Worm (Caenorhabditis elegans): ENCODE measurements around the gene Y97E10AR.2.

Y97E10AR.2 gene

ce11 chrV:7958740-7959320 is 37.1 kb upstream of the Y97E10AR.2 start, which contains the start of the genes clec-217 and F26D11.2:
Gene clec-217, minus strand, starts transcription at chrV:7958840.
Gene F26D11.2, plus strand, starts transcription at chrV:7959270.
- TF ChIP-seq mls-2 (tag; optimal IDR thresholded peaks at IDR 0.05) (no peak), nhr-12 (tag; optimal IDR thresholded peaks at IDR 0.05) (no peak), zip-8 (tag; optimal IDR thresholded peaks at IDR 0.05) (no peak)

ce11 chrV:7964429-7964828 is 31.5 kb upstream of the Y97E10AR.2 start:
- TF ChIP-seq unc-62 (GFP tag; optimal IDR thresholded peaks at IDR 0.05) (no peak), nhr-76 (tag; optimal IDR thresholded peaks at IDR 0.05) (no peak), snpc-4 (tag; optimal IDR thresholded peaks at IDR 0.05) (no peak), ceh-39 (tag; optimal IDR thresholded peaks at IDR 0.05) (no peak), mep-1 (tag; optimal IDR thresholded peaks at IDR 0.05) (no peak)

ce11 chrV:7969107-7969506 is 26.9 kb upstream of the Y97E10AR.2 start, which contains the start of gene che-7:
Gene che-7, minus strand, starts transcription at chrV:7969207.
- no peak for TF ChIP-seq ham-2 (GFP tag; optimal IDR thresholded peaks at IDR 0.05)
- TF ChIP-seq blmp-1 (tag; optimal IDR thresholded peaks at IDR 0.05): no peak
- no peak for TF ChIP-seq lin-13 (tag; optimal IDR thresholded peaks at IDR 0.05)
- TF ChIP-seq lsy-2 (tag; optimal IDR thresholded peaks at IDR 0.05): no peak
- no peak for TF ChIP-seq unc-62 (GFP tag; optimal IDR thresholded peaks at IDR 0.05)
- no peak for TF ChIP-seq ceh-43 (GFP tag; optimal IDR thresholded peaks at IDR 0.05)

ce11 chrV:7970519-7970918 is 25.5 kb upstream of the Y97E10AR.2 start:
- TF ChIP-seq cnd-1 (tag; optimal IDR thresholded peaks at IDR 0.05) (no peak), nhr-28 (tag; optimal IDR thresholded peaks at IDR 0.05) (no peak), drap-1 (GFP tag; optimal IDR thresholded peaks at IDR 0.05) (no peak), lin-13 (tag; optimal IDR thresholded peaks at IDR 0.05) (no peak), pha-4 (tag; optimal IDR thresholded peaks at IDR 0.05) (no peak), ham-2 (GFP tag; optimal IDR thresholded peaks at IDR 0.05) (no peak), unc-120 (tag; optimal IDR thresholded peaks at IDR 0.05; ENCODE audit: poor library complexity, severe bottlenecking) (no peak), elt-3 (tag; optimal IDR thresholded peaks at IDR 0.05) (no peak), nhr-237 (tag; optimal IDR thresholded peaks at IDR 0.05) (no peak), M03D4.4 (tag; optimal IDR thresholded peaks at IDR 0.05) (no peak), ceh-83 (GFP tag; optimal IDR thresholded peaks at IDR 0.05) (no peak)

- TF ChIP-seq snpc-4 (tag; optimal IDR thresholded peaks at IDR 0.05) (no peak), bed-3 (GFP tag; optimal IDR thresholded peaks at IDR 0.05) (no peak)
These were observed 24.6 kb upstream of the Y97E10AR.2 start for ce11 chrV:7971376-7971775.

ce11 chrV:7977701-7978461 is 18.1 kb upstream of the Y97E10AR.2 start, which contains the start of gene let-413:
Gene let-413, minus strand, starts transcription at chrV:7977776.
- no peak for TF ChIP-seq ztf-11 (tag; optimal IDR thresholded peaks at IDR 0.05)
- no peak for TF ChIP-seq bed-3 (GFP tag; optimal IDR thresholded peaks at IDR 0.05)
- no peak for TF ChIP-seq lsy-2 (tag; optimal IDR thresholded peaks at IDR 0.05)
- TF ChIP-seq nhr-12 (tag; optimal IDR thresholded peaks at IDR 0.05): no peak
- TF ChIP-seq ceh-43 (GFP tag; optimal IDR thresholded peaks at IDR 0.05): no peak
- TF ChIP-seq M03D4.4 (tag; optimal IDR thresholded peaks at IDR 0.05): no peak

ce11 chrV:7978798-7979197 is 17.2 kb upstream of the Y97E10AR.2 start:
- TF ChIP-seq unc-39 (tag; optimal IDR thresholded peaks at IDR 0.05) (no peak), drap-1 (GFP tag; optimal IDR thresholded peaks at IDR 0.05) (peak; percentile 55), mls-2 (tag; optimal IDR thresholded peaks at IDR 0.05) (peak; percentile 14), sptf-1 (tag; optimal IDR thresholded peaks at IDR 0.05) (peak; percentile 46), sem-2 (GFP tag; optimal IDR thresholded peaks at IDR 0.05) (no peak), nhr-76 (tag; optimal IDR thresholded peaks at IDR 0.05) (no peak), ces-1 (GFP tag; optimal IDR thresholded peaks at IDR 0.05) (no peak), unc-120 (tag; optimal IDR thresholded peaks at IDR 0.05; ENCODE audit: poor library complexity, severe bottlenecking) (no peak), ceh-39 (tag; optimal IDR thresholded peaks at IDR 0.05) (peak; percentile 76), ztf-11 (tag; optimal IDR thresholded peaks at IDR 0.05) (no peak), zip-8 (tag; optimal IDR thresholded peaks at IDR 0.05) (no peak), lsy-2 (tag; optimal IDR thresholded peaks at IDR 0.05) (peak; percentile 51), snpc-4 (tag; optimal IDR thresholded peaks at IDR 0.05) (no peak), pha-4 (tag; optimal IDR thresholded peaks at IDR 0.05) (no peak), bed-3 (GFP tag; optimal IDR thresholded peaks at IDR 0.05) (no peak), nhr-12 (tag; optimal IDR thresholded peaks at IDR 0.05) (no peak), hlh-1 (tag; optimal IDR thresholded peaks at IDR 0.05) (no peak), ham-2 (GFP tag; optimal IDR thresholded peaks at IDR 0.05) (peak; percentile 47), nhr-2 (tag; optimal IDR thresholded peaks at IDR 0.05) (peak; percentile 98), flh-1 (GFP tag; optimal IDR thresholded peaks at IDR 0.05) (no peak), nhr-237 (tag; optimal IDR thresholded peaks at IDR 0.05) (peak; percentile 9), cnd-1 (tag; optimal IDR thresholded peaks at IDR 0.05) (peak; percentile 45), ceh-43 (GFP tag; optimal IDR thresholded peaks at IDR 0.05) (no peak)
